Worm (Caenorhabditis elegans) whole organism, L2 larva: ENCODE results near the gene C23G10.5.

ENCODE experiments used
- C34F6.9 ChIP-seq: fragments of 150-350 bp; optimal IDR thresholded peaks from 2 replicates; lab custom pipeline; 2014; ENCODE audit warnings: missing biosample characterization, missing genetic modification characterization
- F13H6.1 ChIP-seq: sonication (generic microtip); optimal IDR thresholded peaks from 2 replicates; lab custom pipeline; 2016; ENCODE audit warnings: missing genetic modification characterization, missing compliant biosample characterization
- Y55F3AM.14 ChIP-seq: fragments of 200-800 bp; sonication (Bioruptor generic); optimal IDR thresholded peaks from 2 replicates; lab custom pipeline; 2018; ENCODE audit warnings: mild to moderate bottlenecking, missing genetic modification characterization, missing compliant biosample characterization
- ZK546.5 ChIP-seq: sonication (generic microtip); optimal IDR thresholded peaks from 2 replicates; lab custom pipeline; 2017; ENCODE audit warnings: missing biosample characterization, missing genetic modification characterization
- alr-1 ChIP-seq: fragments of 150-350 bp; optimal IDR thresholded peaks from 2 replicates; lab custom pipeline; 2014; ENCODE audit warnings: missing biosample characterization, missing genetic modification characterization
- aly-2 ChIP-seq: fragments of 150-350 bp; optimal IDR thresholded peaks from 2 replicates; lab custom pipeline; 2014; ENCODE audit warnings: missing biosample characterization, missing genetic modification characterization
- ama-1 ChIP-seq: fragments of 150-350 bp; optimal IDR thresholded peaks from 2 replicates; lab custom pipeline; 2018; ENCODE audit warnings: inconsistent platforms
- crh-2 ChIP-seq: sonication (generic microtip); optimal IDR thresholded peaks from 2 replicates; lab custom pipeline; 2017; ENCODE audit warnings: missing biosample characterization, missing genetic modification characterization
- egl-27 ChIP-seq: sonication (generic microtip); optimal IDR thresholded peaks from 3 replicates; lab custom pipeline; 2017; ENCODE audit warnings: missing biosample characterization, missing genetic modification reagents, missing genetic modification characterization
- fos-1 ChIP-seq: fragments of 150-350 bp; optimal IDR thresholded peaks from 2 replicates; lab custom pipeline; 2014; ENCODE audit warnings: missing biosample characterization, missing genetic modification characterization
- gmeb-1 ChIP-seq: fragments of 150-350 bp; optimal IDR thresholded peaks from 2 replicates; lab custom pipeline; 2014; ENCODE audit warnings: missing biosample characterization, missing genetic modification characterization
- lin-11 ChIP-seq: fragments of 150-350 bp; sonication (generic microtip); optimal IDR thresholded peaks from 2 replicates; lab custom pipeline; 2014; ENCODE audit warnings: missing biosample characterization, missing genetic modification characterization, inconsistent platforms, mixed read lengths
- lin-13 ChIP-seq: fragments of 150-350 bp; optimal IDR thresholded peaks from 2 replicates; lab custom pipeline; 2014; ENCODE audit warnings: missing biosample characterization, missing genetic modification reagents, missing genetic modification characterization
- lin-39 ChIP-seq: fragments of 150-350 bp; optimal IDR thresholded peaks from 2 replicates; lab custom pipeline; 2014; ENCODE audit warnings: missing biosample characterization, missing genetic modification reagents, missing genetic modification characterization
- lsy-2 ChIP-seq, 2 experiments: fragments of 150-350 bp in 1 of 2; sonication (generic microtip) in 1 of 2; optimal IDR thresholded peaks; 2 replicates each; lab custom pipeline; 2014 to 2017; ENCODE audit warnings: missing biosample characterization in 2 of 2, missing genetic modification characterization in 2 of 2
- mab-5 ChIP-seq: fragments of 150-350 bp; optimal IDR thresholded peaks from 2 replicates; lab custom pipeline; 2014; ENCODE audit warnings: missing biosample characterization, missing genetic modification characterization
- mbf-1 ChIP-seq: sonication (generic microtip); optimal IDR thresholded peaks from 2 replicates; lab custom pipeline; 2017; ENCODE audit warnings: missing biosample characterization, missing genetic modification characterization
- mdl-1 ChIP-seq, 2 experiments: fragments of 150-350 bp in 1 of 2; sonication (generic microtip) in 1 of 2; optimal IDR thresholded peaks; 2 replicates each; lab custom pipeline; 2017; ENCODE audit warnings: missing biosample characterization in 2 of 2, missing genetic modification characterization in 2 of 2
- nhr-10 ChIP-seq: sonication (generic microtip); optimal IDR thresholded peaks from 2 replicates; lab custom pipeline; 2017; ENCODE audit warnings: missing biosample characterization, missing genetic modification characterization
- nhr-11 ChIP-seq: fragments of 150-350 bp; optimal IDR thresholded peaks from 2 replicates; lab custom pipeline; 2014; ENCODE audit warnings: missing biosample characterization, missing genetic modification characterization
- nhr-12 ChIP-seq: fragments of 150-350 bp; optimal IDR thresholded peaks from 2 replicates; lab custom pipeline; 2014; ENCODE audit warnings: missing biosample characterization, missing genetic modification characterization
- nhr-129 ChIP-seq: fragments of 150-350 bp; optimal IDR thresholded peaks from 2 replicates; lab custom pipeline; 2014; ENCODE audit warnings: missing biosample characterization, missing genetic modification characterization
- nhr-21 ChIP-seq: fragments of 150-350 bp; optimal IDR thresholded peaks from 2 replicates; lab custom pipeline; 2014; ENCODE audit warnings: missing biosample characterization, missing genetic modification characterization
- nhr-237 ChIP-seq: fragments of 150-350 bp; optimal IDR thresholded peaks from 2 replicates; lab custom pipeline; 2014; ENCODE audit warnings: missing biosample characterization, missing genetic modification characterization
- nhr-25 ChIP-seq: fragments of 150-350 bp; sonication (generic microtip); optimal IDR thresholded peaks from 3 replicates; lab custom pipeline; 2014; ENCODE audit warnings: missing biosample characterization, missing genetic modification characterization
- nhr-6 ChIP-seq: fragments of 150-350 bp; optimal IDR thresholded peaks from 2 replicates; lab custom pipeline; 2014; ENCODE audit warnings: missing biosample characterization, missing genetic modification characterization
- nhr-77 ChIP-seq: fragments of 150-350 bp; optimal IDR thresholded peaks from 2 replicates; lab custom pipeline; 2014; ENCODE audit warnings: missing biosample characterization, missing genetic modification characterization
- peb-1 ChIP-seq: fragments of 150-350 bp; optimal IDR thresholded peaks from 2 replicates; lab custom pipeline; 2014; ENCODE audit warnings: missing biosample characterization, missing genetic modification characterization
- skn-1 ChIP-seq: sonication (generic microtip); optimal IDR thresholded peaks from 2 replicates; lab custom pipeline; 2017; ENCODE audit warnings: missing biosample characterization, missing genetic modification characterization
- sma-3 ChIP-seq: sonication (generic microtip); optimal IDR thresholded peaks from 2 replicates; lab custom pipeline; 2016; ENCODE audit warnings: missing genetic modification reagents, missing genetic modification characterization, missing compliant biosample characterization
- sma-9 ChIP-seq, 2 experiments: fragments of 150-350 bp in 1 of 2; sonication (generic microtip) in 1 of 2; optimal IDR thresholded peaks; 2 replicates each; lab custom pipeline; 2014 to 2016; ENCODE audit warnings: missing genetic modification characterization in 2 of 2, mild to moderate bottlenecking in 1 of 2, missing biosample characterization in 1 of 2, missing compliant biosample characterization in 1 of 2, missing genetic modification reagents in 1 of 2, moderate library complexity in 1 of 2
- unc-39 ChIP-seq: fragments of 150-350 bp; optimal IDR thresholded peaks from 2 replicates; lab custom pipeline; 2014; ENCODE audit warnings: missing biosample characterization, missing genetic modification characterization
- unc-55 ChIP-seq: fragments of 150-350 bp; sonication (generic microtip); optimal IDR thresholded peaks from 3 replicates; lab custom pipeline; 2014; ENCODE audit warnings: missing biosample characterization, missing genetic modification reagents, missing genetic modification characterization
- ztf-1 ChIP-seq: fragments of 200-800 bp; sonication (Bioruptor generic); conservative IDR thresholded peaks from 2 replicates; pipeline ENCODE4 v1.3.6; 2022; ENCODE audit warnings: missing genetic modification characterization, missing compliant biosample characterization
- ztf-4 ChIP-seq: fragments of 150-350 bp; optimal IDR thresholded peaks from 2 replicates; lab custom pipeline; 2014; ENCODE audit warnings: missing biosample characterization, missing genetic modification characterization

C23G10.5 gene

DNA sequence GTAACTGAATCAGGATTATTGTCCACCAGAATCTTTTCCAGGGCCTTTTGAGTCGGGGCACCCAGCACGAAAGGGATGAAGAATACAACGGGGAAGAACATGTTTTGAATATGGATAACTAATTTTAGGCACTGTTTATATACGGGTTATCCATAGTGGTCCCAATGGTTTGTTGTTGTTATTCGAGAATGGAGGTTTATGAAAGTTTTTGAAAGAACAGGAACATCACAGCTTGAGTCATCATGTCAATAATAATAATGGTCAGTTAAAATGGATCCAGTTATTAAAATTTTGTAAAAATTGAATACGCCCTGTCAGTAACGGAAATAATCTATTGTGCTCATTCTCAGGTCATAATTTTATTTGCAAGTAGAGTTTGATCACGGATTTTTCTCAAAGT is 7.8 kb upstream of the C23G10.5 start, which contains the start of gene nas-28:
TSS of gene nas-28 (minus strand) at position 101 of the 400 bp plus-strand sequence.
- TF ChIP-seq nhr-11 (tag; lab: Kevin White, UChicago) (no peak), nhr-6 (no peak), sma-9 (GFP tag; optimal IDR thresholded peaks at IDR 0.05; lab: Kevin White, UChicago) (no peak), sma-9 (tag; optimal IDR thresholded peaks at IDR 0.05; lab: Kevin White, UChicago) (no peak), Y55F3AM.14 (GFP tag; lab: Kevin White, UChicago) (no peak), nhr-237 (tag; lab: Kevin White, UChicago) (no peak), unc-39 (no peak), ZK546.5 (no peak)

DNA sequence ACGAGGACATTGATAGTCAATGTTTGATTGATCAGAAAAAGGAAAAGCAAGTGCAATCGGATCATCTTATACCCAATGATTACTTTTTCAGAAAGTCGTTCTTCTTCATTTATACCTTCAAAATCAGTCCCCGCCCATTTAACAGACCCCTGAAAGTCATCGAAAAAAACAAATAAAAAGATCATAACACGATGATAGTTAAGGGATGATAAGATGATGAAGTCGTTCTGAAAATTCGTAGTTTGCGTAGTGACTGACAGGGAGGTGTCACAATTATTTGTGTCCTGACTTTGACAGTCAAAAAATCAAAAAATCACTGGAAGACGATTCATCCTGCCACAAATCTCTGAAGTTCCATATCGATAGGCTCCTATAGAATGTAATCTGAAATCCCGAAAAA is 3.6 kb downstream of the C23G10.5 start, which contains the start of gene ugt-66:
TSS of gene ugt-66 (minus strand) at position 101 of the 400 bp plus-strand sequence.
- no peak for TF ChIP-seq nhr-77 (tag; lab: Kevin White, UChicago)
- TF ChIP-seq ztf-1 (GFP tag; lab: Robert Waterston, UW), result no peak
- no peak for TF ChIP-seq alr-1 (tag; lab: Kevin White, UChicago)
- TF ChIP-seq ztf-4, result no peak
- TF ChIP-seq mdl-1 (tag; optimal IDR thresholded peaks at IDR 0.05; lab: Kevin White, UChicago), result no peak
- TF ChIP-seq peb-1 (tag; lab: Kevin White, UChicago), result no peak
- TF ChIP-seq, all 48 proteins: peak for 0

DNA sequence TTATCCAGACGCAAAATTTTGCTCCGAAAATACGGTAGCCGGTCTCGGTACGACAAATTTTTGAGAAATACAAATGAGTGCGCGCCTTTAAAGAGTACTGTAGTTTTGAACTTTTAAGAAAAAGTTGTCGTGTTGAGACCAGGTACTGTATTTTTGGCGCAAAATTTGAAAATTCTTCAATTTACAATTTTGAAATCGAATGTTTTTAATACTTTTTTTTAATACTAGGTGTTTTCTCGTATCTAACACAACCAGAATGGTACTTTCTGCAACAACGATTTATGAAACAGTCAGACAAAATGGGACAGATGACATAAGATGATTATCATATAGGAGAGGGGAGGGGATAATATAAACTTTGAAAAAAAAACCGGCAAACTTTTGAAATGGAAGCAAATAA is 4.8 kb downstream of the C23G10.5 start:
- TF ChIP-seq nhr-25 (tag; lab: Kevin White, UChicago) (no peak), fos-1 (no peak), nhr-12 (tag; lab: Kevin White, UChicago) (no peak), lin-11 (no peak), mbf-1 (tag; lab: Kevin White, UChicago) (no peak), lin-13 (GFP tag; lab: Kevin White, UChicago) (no peak), ztf-4 (no peak), sma-9 (GFP tag; optimal IDR thresholded peaks at IDR 0.05; lab: Kevin White, UChicago) (no peak), sma-9 (tag; optimal IDR thresholded peaks at IDR 0.05; lab: Kevin White, UChicago) (no peak), nhr-129 (tag; lab: Kevin White, UChicago) (no peak), unc-55 (GFP tag; lab: Kevin White, UChicago) (no peak), alr-1 (tag; lab: Kevin White, UChicago) (no peak), peb-1 (tag; lab: Kevin White, UChicago) (no peak), nhr-11 (tag; lab: Kevin White, UChicago) (no peak), crh-2 (tag; lab: Kevin White, UChicago) (no peak), mdl-1 (tag; optimal IDR thresholded peaks at IDR 0.05; lab: Kevin White, UChicago) (no peak), nhr-6 (no peak)

DNA sequence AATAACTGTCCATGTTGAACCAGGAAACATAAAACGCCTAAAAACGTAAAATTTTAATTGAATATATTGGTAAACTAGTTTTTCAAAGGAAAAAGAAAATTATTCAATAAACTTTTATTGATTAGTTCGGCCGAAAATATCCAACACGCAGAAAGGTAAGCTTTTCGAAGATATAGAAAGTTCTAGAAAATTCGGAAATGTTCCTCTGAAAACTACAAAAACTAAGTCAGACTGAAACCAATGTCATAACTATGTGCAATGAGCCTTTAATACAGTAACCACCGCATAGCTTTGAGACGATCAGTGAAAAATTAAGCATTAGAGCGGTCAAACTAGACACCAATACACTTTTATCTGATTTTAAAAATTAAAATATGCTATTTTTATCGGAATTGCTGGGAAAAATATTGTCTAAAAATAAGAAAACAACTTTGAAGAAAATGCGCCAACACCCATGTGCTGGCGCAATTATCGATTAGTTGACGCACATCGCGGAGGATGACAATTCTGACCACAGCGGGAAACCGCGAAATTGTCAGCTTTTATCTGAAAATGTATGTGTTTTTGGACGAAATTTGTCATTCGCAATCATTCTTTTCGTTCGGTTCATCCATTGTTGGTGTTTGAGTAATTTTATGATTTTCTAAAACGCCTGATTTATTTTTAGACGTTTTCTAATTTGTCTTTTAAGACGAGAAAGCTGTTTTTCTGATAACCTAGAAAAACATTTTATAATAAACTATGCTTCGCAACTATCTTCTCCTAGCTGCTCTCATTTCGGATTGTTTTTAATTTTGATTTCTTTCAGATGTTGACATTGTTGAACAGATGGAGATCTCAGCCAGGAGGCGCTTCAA is 7.7 kb downstream of the C23G10.5 start, which contains the start of the genes C23G10.7 and rpn-2:
TSS of gene C23G10.7 (minus strand) at position 37 of the 857 bp plus-strand sequence.
TSS of gene rpn-2 (plus strand) at position 807 of the 857 bp plus-strand sequence.
- TF ChIP-seq mab-5 (peak; percentile 3), lin-39 (tag; lab: Kevin White, UChicago) (no peak), nhr-10 (tag; lab: Kevin White, UChicago) (no peak), skn-1 (peak; percentile 95), fos-1 (peak; percentile 39), crh-2 (tag; lab: Kevin White, UChicago) (peak; percentile 46), nhr-12 (tag; lab: Kevin White, UChicago) (no peak), F13H6.1 (tag; lab: Kevin White, UChicago) (peak; percentile 49), C34F6.9 (tag; lab: Kevin White, UChicago) (peak; percentile 87), aly-2 (no peak), lin-11 (peak; percentile 50), nhr-25 (tag; lab: Kevin White, UChicago) (peak; percentile 61), lin-13 (GFP tag; lab: Kevin White, UChicago) (peak; percentile 45), gmeb-1 (peak; percentile 73), sma-9 (GFP tag; optimal IDR thresholded peaks at IDR 0.05; lab: Kevin White, UChicago) (peak; percentile 71), sma-9 (tag; optimal IDR thresholded peaks at IDR 0.05; lab: Kevin White, UChicago) (no peak), ama-1 (lab: Kevin White, UChicago) (peak; percentile 27), nhr-129 (tag; lab: Kevin White, UChicago) (peak; percentile 49), egl-27 (peak; percentile 19), nhr-21 (tag; lab: Kevin White, UChicago) (peak; percentile 20), unc-39 (no peak), lsy-2 (tag; optimal IDR thresholded peaks at IDR 0.05; lab: Kevin White, UChicago) (peak; percentile 76 to 88), sma-3 (GFP tag; lab: Kevin White, UChicago) (peak; percentile 44)
